Worm (Caenorhabditis elegans): ENCODE data around the gene srab-1.

ce11 chrV:5064761-5065421 lies 37.0 kb downstream of the srab-1 start, which contains the start of gene mlk-1:
- TF ChIP-seq hsf-1 (GFP tag; IDR thresholded peaks at IDR 0.05) = peak; percentile 46; the same call in 1 of the 2 replicates
- peak; percentile 33 for TF ChIP-seq ztf-26 (tag; optimal IDR thresholded peaks at IDR 0.05)
- no peak for TF ChIP-seq unc-130 (GFP tag; optimal IDR thresholded peaks at IDR 0.05)
- TF ChIP-seq madf-8 (GFP tag; conservative IDR thresholded peaks at IDR 0.05) = no peak
- TF ChIP-seq ztf-3 (GFP tag; optimal IDR thresholded peaks at IDR 0.05) = no peak
- no peak for TF ChIP-seq snpc-4 (GFP tag; optimal IDR thresholded peaks at IDR 0.05)
- TF ChIP-seq snpc-4 (tag; optimal IDR thresholded peaks at IDR 0.05) = peak in 3 of 4 experiments; percentile 7 to 35 (median 9)
- TF ChIP-seq atf-7 (tag; optimal IDR thresholded peaks at IDR 0.05) = no peak

All from whole organism, young adult.